Worm (Caenorhabditis elegans): ENCODE data around the gene Y53C12A.3.

- TF ChIP-seq him-1 (tag; optimal IDR thresholded peaks at IDR 0.05) (no peak), W03F9.2 (tag; optimal IDR thresholded peaks at IDR 0.05) (no peak)
Observed at ce11 chrII:9656210-9656755, 49.8 kb downstream of the Y53C12A.3 start, which contains the start of gene gstk-1.
